Fruit fly (Drosophila melanogaster) whole organism, embryonic: ENCODE results near the gene CG33181.
A peak's percentile ranks its signal among the peaks of the same experiment; 100 is the strongest.

Source experiments
- CG10959 ChIP-seq: fragments of 200-800 bp; sonication (Bioruptor generic); IDR thresholded peaks from 2 replicates; pipeline ENCODE4 v1.3.6; 2022; ENCODE audit warnings: missing biosample characterization, missing genetic modification characterization
- CG14014 ChIP-seq: fragments of 200-800 bp; sonication (Bioruptor generic); IDR thresholded peaks from 2 replicates; pipeline ENCODE4 v1.3.6; 2022; ENCODE audit warnings: missing biosample characterization, missing genetic modification characterization
- CG15011 ChIP-seq: fragments of 200-800 bp; sonication (Bioruptor generic); optimal IDR thresholded peaks from 3 replicates; lab custom pipeline; 2018; ENCODE audit warnings: missing biosample characterization, mild to moderate bottlenecking, missing genetic modification characterization
- CG15479 ChIP-seq: fragments of 200-800 bp; sonication (Bioruptor generic); optimal IDR thresholded peaks from 3 replicates; lab custom pipeline; 2019; ENCODE audit warnings: missing biosample characterization, mild to moderate bottlenecking, missing genetic modification characterization, moderate library complexity
- CG1647 ChIP-seq: fragments of 200-800 bp; sonication (Bioruptor generic); optimal IDR thresholded peaks from 3 replicates; lab custom pipeline; 2016; ENCODE audit warnings: missing biosample characterization, missing genetic modification characterization
- CG17361 ChIP-seq: fragments of 200-800 bp; sonication (Bioruptor generic); IDR thresholded peaks from 3 replicates; pipeline ENCODE4 v1.3.6; 2022; ENCODE audit warnings: missing biosample characterization, missing genetic modification characterization
- CG2678 ChIP-seq: fragments of 200-800 bp; sonication (Bioruptor generic); optimal IDR thresholded peaks from 3 replicates; lab custom pipeline; 2019; ENCODE audit warnings: missing biosample characterization, mild to moderate bottlenecking, missing genetic modification characterization, moderate library complexity
- CG3163 ChIP-seq: fragments of 200-800 bp; sonication (Bioruptor generic); optimal IDR thresholded peaks from 3 replicates; lab custom pipeline; 2016; ENCODE audit warnings: missing biosample characterization, missing genetic modification characterization
- CG3726 ChIP-seq: fragments of 200-800 bp; sonication (Bioruptor generic); IDR thresholded peaks from 3 replicates; pipeline ENCODE4, ENCODE4 v1.3.6; 2022; ENCODE audit warnings: missing biosample characterization, missing genetic modification characterization
- CG3847 ChIP-seq: fragments of 200-800 bp; sonication (Bioruptor generic); IDR thresholded peaks from 2 replicates; pipeline ENCODE4 v1.3.6; 2022; ENCODE audit warnings: missing biosample characterization, missing genetic modification characterization
- CG4282 ChIP-seq: fragments of 200-800 bp; sonication (Bioruptor generic); optimal IDR thresholded peaks from 2 replicates; lab custom pipeline; 2016; ENCODE audit warnings: missing biosample characterization, missing genetic modification characterization
- CG4328 ChIP-seq: fragments of 200-800 bp; sonication (Bioruptor generic); optimal IDR thresholded peaks from 3 replicates; lab custom pipeline; 2017; ENCODE audit warnings: missing biosample characterization, missing genetic modification reagents, missing genetic modification characterization
- CG6765 ChIP-seq: fragments of 200-800 bp; sonication (Bioruptor generic); optimal IDR thresholded peaks from 3 replicates; lab custom pipeline; 2017; ENCODE audit warnings: missing biosample characterization, mild to moderate bottlenecking, missing genetic modification characterization
- CG8478 ChIP-seq: fragments of >200 bp; optimal IDR thresholded peaks from 2 replicates; lab custom pipeline; 2018
- CG9609 ChIP-seq: fragments of 200-800 bp; sonication (Bioruptor generic); optimal IDR thresholded peaks from 3 replicates; lab custom pipeline; 2016; ENCODE audit warnings: missing biosample characterization, missing genetic modification characterization
- CG9727 ChIP-seq: fragments of 200-800 bp; sonication (Bioruptor generic); optimal IDR thresholded peaks from 3 replicates; lab custom pipeline; 2017; ENCODE audit warnings: missing biosample characterization, mild to moderate bottlenecking, missing genetic modification characterization
- E2f1 ChIP-seq: fragments of 200-800 bp; sonication (Bioruptor generic); IDR thresholded peaks from 2 replicates; pipeline ENCODE4 v1.3.6; 2022; ENCODE audit warnings: missing biosample characterization, missing genetic modification characterization
- H2.0 ChIP-seq: fragments of 200-800 bp; sonication (Bioruptor generic); IDR thresholded peaks from 2 replicates; pipeline ENCODE4 v1.3.6; 2022; ENCODE audit warnings: missing biosample characterization, missing genetic modification characterization
- Hmx ChIP-seq: fragments of 200-800 bp; sonication (Bioruptor generic); optimal IDR thresholded peaks from 2 replicates; lab custom pipeline; 2016; ENCODE audit warnings: missing biosample characterization, missing genetic modification characterization
- Hr51 ChIP-seq, 2 experiments: fragments of 200-800 bp; sonication (Bioruptor generic); optimal IDR thresholded peaks; 2 replicates in 1 of 2; 3 replicates in 1 of 2; lab custom pipeline; 2016 to 2018; ENCODE audit warnings: missing biosample characterization in 2 of 2, missing genetic modification characterization in 2 of 2, mild to moderate bottlenecking in 1 of 2, moderate library complexity in 1 of 2
- Lhr ChIP-seq: fragments of 200-800 bp; sonication (Bioruptor generic); optimal IDR thresholded peaks from 3 replicates; lab custom pipeline; 2017; ENCODE audit warnings: mild to moderate bottlenecking, missing biosample characterization, missing genetic modification reagents, missing genetic modification characterization
- Med ChIP-seq: fragments of 200-800 bp; sonication (Bioruptor generic); peaks from one replicate; lab custom pipeline; 2016; ENCODE audit warnings: missing biosample characterization, missing genetic modification characterization, mild to moderate bottlenecking, inconsistent platforms, moderate library complexity
- Nf-YC ChIP-seq: fragments of 200-800 bp; optimal IDR thresholded peaks from 3 replicates; lab custom pipeline; 2019; ENCODE audit warnings: missing biosample characterization, mild to moderate bottlenecking, missing genetic modification characterization, moderate library complexity
- Oaz ChIP-seq: fragments of 200-800 bp; sonication (Bioruptor generic); IDR thresholded peaks from 2 replicates; pipeline ENCODE4 v1.3.6; 2022; ENCODE audit warnings: missing biosample characterization, missing genetic modification characterization
- Opbp ChIP-seq: fragments of 200-800 bp; sonication (Bioruptor generic); IDR thresholded peaks from 3 replicates; pipeline ENCODE4 v1.3.6; 2022; ENCODE audit warnings: missing biosample characterization, missing genetic modification characterization; ENCODE audit not compliant: partially characterized antibody
- Ptx1 ChIP-seq: fragments of 200-800 bp; sonication (Bioruptor generic); IDR thresholded peaks from 2 replicates; pipeline ENCODE4 v1.3.6; 2022; ENCODE audit warnings: missing biosample characterization, missing genetic modification characterization
- Ssrp ChIP-seq: fragments of 200-800 bp; sonication (Bioruptor generic); optimal IDR thresholded peaks from 2 replicates; lab custom pipeline; 2018; ENCODE audit warnings: missing biosample characterization, mild to moderate bottlenecking, missing genetic modification characterization, moderate library complexity
- Tbp ChIP-seq: fragments of >200 bp; optimal IDR thresholded peaks from 2 replicates; lab custom pipeline; 2018; ENCODE audit warnings: missing biosample characterization, missing genetic modification characterization
- amos ChIP-seq: fragments of 200-800 bp; sonication (Bioruptor generic); IDR thresholded peaks from 2 replicates; pipeline ENCODE4 v1.3.6; 2022; ENCODE audit warnings: missing biosample characterization, missing genetic modification characterization; ENCODE audit not compliant: partially characterized antibody
- bab2 ChIP-seq: fragments of 200-800 bp; sonication (Bioruptor generic); optimal IDR thresholded peaks from 2 replicates; lab custom pipeline; 2016; ENCODE audit warnings: missing biosample characterization, missing genetic modification characterization
- bcd ChIP-seq: fragments of 200-800 bp; sonication (Bioruptor generic); optimal IDR thresholded peaks from 2 replicates; lab custom pipeline; 2017; ENCODE audit warnings: missing biosample characterization, mild to moderate bottlenecking, missing genetic modification characterization
- cad ChIP-seq: fragments of >200 bp; optimal IDR thresholded peaks from 2 replicates; lab custom pipeline; 2017; ENCODE audit warnings: missing biosample characterization, missing genetic modification characterization
- dm ChIP-seq: fragments of 200-800 bp; sonication (Bioruptor generic); optimal IDR thresholded peaks from 3 replicates; lab custom pipeline; 2016; ENCODE audit warnings: missing biosample characterization, missing genetic modification characterization
- emc ChIP-seq: fragments of 200-800 bp; sonication (Bioruptor generic); optimal IDR thresholded peaks from 2 replicates; lab custom pipeline; 2016; ENCODE audit warnings: missing biosample characterization, missing genetic modification characterization
- grau ChIP-seq: fragments of 200-800 bp; optimal IDR thresholded peaks from 3 replicates; lab custom pipeline; 2019; ENCODE audit warnings: missing biosample characterization, mild to moderate bottlenecking, missing genetic modification characterization, moderate library complexity
- grn ChIP-seq: fragments of 200-800 bp; sonication (Bioruptor generic); optimal IDR thresholded peaks from 3 replicates; lab custom pipeline; 2017; ENCODE audit warnings: missing biosample characterization, missing genetic modification characterization
- gsb ChIP-seq: fragments of 200-800 bp; sonication (Bioruptor generic); IDR thresholded peaks from 2 replicates; pipeline ENCODE4 v1.3.6; 2022; ENCODE audit warnings: missing biosample characterization, missing genetic modification characterization
- her ChIP-seq: fragments of 200-800 bp; sonication (Bioruptor generic); optimal IDR thresholded peaks from 2 replicates; lab custom pipeline; 2016; ENCODE audit warnings: missing biosample characterization, missing genetic modification characterization
- inv ChIP-seq: fragments of 200-800 bp; sonication (Bioruptor generic); IDR thresholded peaks from 2 replicates; pipeline ENCODE4 v1.3.6; 2022; ENCODE audit warnings: missing biosample characterization, missing genetic modification characterization; ENCODE audit not compliant: partially characterized antibody
- jing ChIP-seq: fragments of 200-800 bp; sonication (Bioruptor generic); optimal IDR thresholded peaks from 2 replicates; lab custom pipeline; 2018; ENCODE audit warnings: missing biosample characterization, mild to moderate bottlenecking, missing genetic modification characterization
- kni ChIP-seq: fragments of 200-800 bp; sonication (Bioruptor generic); optimal IDR thresholded peaks from 3 replicates; lab custom pipeline; 2017; ENCODE audit warnings: mild to moderate bottlenecking, missing biosample characterization, missing genetic modification reagents, missing genetic modification characterization
- lov ChIP-seq, 2 experiments: fragments of 200-800 bp in 1 of 2; fragments of >200 bp in 1 of 2; sonication (Bioruptor generic) in 1 of 2; IDR thresholded peaks in 1 of 2; optimal IDR thresholded peaks in 1 of 2; 2 replicates in 1 of 2; 3 replicates in 1 of 2; pipeline versions ENCODE4 v1.3.6 to Lab custom; 2017 to 2022; ENCODE audit warnings: missing biosample characterization in 1 of 2, missing genetic modification characterization in 1 of 2
- nerfin-1 ChIP-seq: fragments of 200-800 bp; sonication (Bioruptor generic); optimal IDR thresholded peaks from 3 replicates; lab custom pipeline; 2019; ENCODE audit warnings: missing biosample characterization, mild to moderate bottlenecking, missing genetic modification characterization, moderate library complexity
- org-1 ChIP-seq: fragments of 200-800 bp; sonication (Bioruptor generic); optimal IDR thresholded peaks from 2 replicates; lab custom pipeline; 2017; ENCODE audit warnings: missing biosample characterization, missing genetic modification characterization
- peb ChIP-seq: fragments of 200-800 bp; sonication (Bioruptor generic); IDR thresholded peaks from 2 replicates; pipeline ENCODE4 v1.3.6; 2022; ENCODE audit warnings: missing biosample characterization, missing genetic modification characterization
- psq ChIP-seq: fragments of 200-800 bp; sonication (Bioruptor generic); optimal IDR thresholded peaks from 2 replicates; lab custom pipeline; 2017; ENCODE audit warnings: missing biosample characterization, missing genetic modification characterization
- sd ChIP-seq: fragments of 200-800 bp; sonication (Bioruptor generic); optimal IDR thresholded peaks from 3 replicates; lab custom pipeline; 2018; ENCODE audit warnings: missing biosample characterization, mild to moderate bottlenecking, missing genetic modification characterization, moderate library complexity
- sisA ChIP-seq: fragments of 200-800 bp; sonication (Bioruptor generic); IDR thresholded peaks from 2 replicates; pipeline ENCODE4 v1.3.6; 2022; ENCODE audit warnings: missing biosample characterization, missing genetic modification characterization
- so ChIP-seq: fragments of 200-800 bp; sonication (Bioruptor generic); IDR thresholded peaks from 3 replicates; pipeline ENCODE4 v1.3.6; 2022; ENCODE audit warnings: missing biosample characterization, missing genetic modification characterization
- ssp ChIP-seq: fragments of 200-800 bp; sonication (Bioruptor generic); IDR thresholded peaks from 2 replicates; pipeline ENCODE4 v1.3.6; 2022; ENCODE audit warnings: missing biosample characterization, missing genetic modification characterization
- ttk ChIP-seq: fragments of 200-800 bp; sonication (Bioruptor generic); IDR thresholded peaks from 2 replicates; pipeline ENCODE4 v2.1.2; 2022; ENCODE audit warnings: missing biosample characterization, missing genetic modification characterization

The CG33181 gene

dm6 chrX:8492849-8493248, 3.7 kb downstream of the CG33181 start (continued):
- TF ChIP-seq sisA (GFP tag; lab: Robert Waterston, UW) (peak; percentile 91), bab2 (GFP tag; lab: Kevin White, UChicago) (no peak), E2f1 (GFP tag; lab: Robert Waterston, UW) (peak; percentile 70), inv (GFP tag; lab: Robert Waterston, UW) (no peak), gsb (GFP tag; lab: Robert Waterston, UW) (no peak; the same call in 1 of the 2 replicates), grau (tag; lab: Kevin White, UChicago) (peak; percentile 67), sd (tag; lab: Kevin White, UChicago) (no peak), dm (GFP tag; lab: Kevin White, UChicago) (no peak), CG3847 (GFP tag; lab: Robert Waterston, UW) (peak; percentile 61), ssp (GFP tag; lab: Robert Waterston, UW) (peak; percentile 66), psq (GFP tag; lab: Kevin White, UChicago) (peak; percentile 5), Med (GFP tag; lab: Kevin White, UChicago) (peak; percentile 78), Nf-YC (tag; lab: Kevin White, UChicago) (peak; percentile 35), CG17361 (peak; percentile 71), CG9609 (GFP tag; lab: Kevin White, UChicago) (no peak), CG9727 (GFP tag; lab: Kevin White, UChicago) (peak; percentile 43), Oaz (GFP tag; lab: Robert Waterston, UW) (peak; percentile 72), peb (GFP tag; lab: Robert Waterston, UW) (peak; percentile 78; the same call in 1 of the 2 replicates), CG15011 (GFP tag; lab: Kevin White, UChicago) (no peak), CG3163 (GFP tag; lab: Kevin White, UChicago) (no peak), lov (optimal IDR thresholded peaks at IDR 0.05; lab: Kevin White, UChicago) (no peak), lov (GFP tag; IDR thresholded peaks at IDR 0.05; lab: Robert Waterston, UW) (peak; percentile 91), so (GFP tag; lab: Robert Waterston, UW) (peak; percentile 84; the same call in 2 of the 3 replicates), CG1647 (GFP tag; lab: Kevin White, UChicago) (peak; percentile 48), org-1 (GFP tag; lab: Kevin White, UChicago) (peak; percentile 65), bcd (GFP tag; lab: Kevin White, UChicago) (peak; percentile 56), emc (GFP tag; lab: Kevin White, UChicago) (no peak), CG10959 (GFP tag; lab: Robert Waterston, UW) (peak; percentile 66), CG8478 (no peak), Lhr (peak; percentile 43), CG6765 (GFP tag; lab: Kevin White, UChicago) (no peak), H2.0 (GFP tag; lab: Robert Waterston, UW) (peak; percentile 82), CG14014 (GFP tag; lab: Robert Waterston, UW) (peak; percentile 85), nerfin-1 (peak; percentile 72), Ptx1 (GFP tag; lab: Robert Waterston, UW) (peak; percentile 87), ttk (GFP tag; lab: Robert Waterston, UW) (peak; percentile 90), CG4328 (GFP tag; lab: Kevin White, UChicago) (peak; percentile 21), Hmx (no peak), CG15479 (GFP tag; lab: Kevin White, UChicago) (no peak), Hr51 (GFP tag; optimal IDR thresholded peaks at IDR 0.05; lab: Kevin White, UChicago) (peak in 1 of 2 experiments; percentile 89), her (GFP tag; lab: Kevin White, UChicago) (no peak), grn (GFP tag; lab: Kevin White, UChicago) (no peak), Opbp (GFP tag; lab: Robert Waterston, UW) (no peak), amos (GFP tag; lab: Robert Waterston, UW) (no peak), jing (GFP tag; lab: Kevin White, UChicago) (peak; percentile 55), kni (GFP tag; lab: Kevin White, UChicago) (no peak), CG4282 (no peak), CG3726 (GFP tag; lab: Robert Waterston, UW) (peak; percentile 81; the same call in 2 of the 3 replicates), Tbp (GFP tag; lab: Kevin White, UChicago) (no peak), cad (GFP tag; lab: Kevin White, UChicago) (no peak), Ssrp (tag; lab: Kevin White, UChicago) (peak; percentile 78), CG2678 (tag; lab: Kevin White, UChicago) (peak; percentile 82)
